Worm (Caenorhabditis elegans) whole organism, midembryonic: ENCODE data around the gene F10C2.3.

ENCODE experiments used
- T22C8.4 ChIP-seq: fragments of 200-800 bp; sonication (Bioruptor generic); IDR thresholded peaks from 2 replicates; pipeline ENCODE4 v1.3.6; 2022; ENCODE audit warnings: missing genetic modification characterization, missing compliant biosample characterization
- flt-1 ChIP-seq: fragments of 200-800 bp; sonication (Bioruptor generic); IDR thresholded peaks from 2 replicates; pipeline ENCODE4 v1.3.6; 2022; ENCODE audit warnings: missing genetic modification characterization, missing compliant biosample characterization
- klf-2 ChIP-seq: fragments of 200-800 bp; sonication (Bioruptor generic); conservative IDR thresholded peaks from 2 replicates; pipeline ENCODE4 v1.3.6; 2022; ENCODE audit warnings: missing genetic modification reagents, missing genetic modification characterization, missing compliant biosample characterization
- med-1 ChIP-seq: sonication (generic microtip); optimal IDR thresholded peaks from 2 replicates; lab custom pipeline; 2017; ENCODE audit warnings: missing genetic modification characterization, mild to moderate bottlenecking, missing compliant biosample characterization, antibody characterized with exemption, missing genetic modification reagents; ENCODE audit not compliant: insufficient read depth
- ref-1 ChIP-seq: fragments of 200-800 bp; sonication (Bioruptor generic); conservative IDR thresholded peaks from 2 replicates; pipeline ENCODE4 v1.3.6; 2022; ENCODE audit warnings: missing genetic modification reagents, missing genetic modification characterization, missing compliant biosample characterization
- ztf-29 ChIP-seq: fragments of 200-800 bp; sonication (Bioruptor generic); IDR thresholded peaks from 2 replicates; pipeline ENCODE4 v1.3.6; 2022; ENCODE audit warnings: missing genetic modification reagents, missing genetic modification characterization, missing compliant biosample characterization

- TF ChIP-seq flt-1 (GFP tag; lab: Robert Waterston, UW): no peak
- no peak for TF ChIP-seq med-1 (GFP tag; lab: Kevin White, UChicago)
- TF ChIP-seq ztf-29 (GFP tag; lab: Robert Waterston, UW): no peak
- no peak for TF ChIP-seq T22C8.4 (GFP tag; lab: Robert Waterston, UW)
- TF ChIP-seq klf-2 (GFP tag; lab: Robert Waterston, UW): no peak
- no peak for TF ChIP-seq ref-1
Measured at ce11 chrV:12026878-12027477, 6.9 kb downstream of the F10C2.3 start.
